Worm (Caenorhabditis elegans) whole organism, late embryonic: ENCODE data around the gene kcc-3.

Source experiments
- K09A11.1 ChIP-seq: sonication (generic microtip); optimal IDR thresholded peaks from 2 replicates; lab custom pipeline; 2017; ENCODE audit warnings: antibody characterized with exemption, mild to moderate bottlenecking, missing genetic modification characterization, missing compliant biosample characterization; ENCODE audit not compliant: insufficient read depth
- elt-2 ChIP-seq: sonication (generic microtip); optimal IDR thresholded peaks from 2 replicates; lab custom pipeline; 2016; ENCODE audit warnings: missing genetic modification reagents, missing genetic modification characterization, missing compliant biosample characterization

DNA sequence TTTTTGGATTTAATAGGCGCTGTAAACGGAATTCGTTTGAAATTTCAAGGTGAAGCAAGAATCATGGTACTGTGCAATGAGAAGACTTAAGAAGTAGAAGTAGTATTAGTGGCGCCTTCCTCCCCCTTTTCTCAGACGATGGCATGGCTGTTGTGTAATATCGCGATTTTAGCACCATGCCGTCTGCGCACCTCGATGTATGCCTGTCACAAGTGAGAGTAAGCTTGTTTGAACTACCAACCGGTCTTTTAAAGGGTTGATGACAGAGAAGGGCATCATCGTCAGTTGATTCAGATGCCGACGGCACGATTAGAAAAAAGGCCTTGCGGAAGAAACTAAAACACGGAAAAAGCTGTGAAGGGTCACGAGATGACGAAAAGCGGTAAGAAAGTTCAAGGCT lies 30.1 kb downstream of the kcc-3 start:
- TF ChIP-seq K09A11.1 (no peak), elt-2 (no peak)
